Worm (Caenorhabditis elegans) whole organism, young adult: ENCODE results near the gene K08F11.1.
"Not testable (repeated sequence)": the region's sequence is repeated elsewhere in the genome, so short reads cannot be mapped to it uniquely, and the experiment has no call there.

Experiments
- C06A6.2 ChIP-seq: fragments of 200-800 bp; sonication (Bioruptor generic); conservative IDR thresholded peaks from 2 replicates; pipeline ENCODE4 v1.3.6; 2022; ENCODE audit warnings: missing genetic modification characterization, missing compliant biosample characterization
- F33H1.4 ChIP-seq: fragments of 200-800 bp; sonication (Bioruptor generic); IDR thresholded peaks from 2 replicates; pipeline ENCODE4 v1.3.6; 2022; ENCODE audit warnings: missing genetic modification reagents, missing genetic modification characterization, missing compliant biosample characterization
- K11D2.4 ChIP-seq: fragments of 200-800 bp; sonication (Bioruptor generic); IDR thresholded peaks from 2 replicates; pipeline ENCODE4 v1.3.6; 2022; ENCODE audit warnings: missing genetic modification reagents, missing genetic modification characterization, missing compliant biosample characterization
- K12H6.12 ChIP-seq: fragments of 200-800 bp; sonication (Bioruptor generic); optimal IDR thresholded peaks from 2 replicates; lab custom pipeline; 2018; ENCODE audit warnings: mild to moderate bottlenecking, missing genetic modification characterization, missing compliant biosample characterization
- T07F8.4 ChIP-seq: sonication (generic microtip); optimal IDR thresholded peaks from 2 replicates; lab custom pipeline; 2016; ENCODE audit warnings: mild to moderate bottlenecking, missing genetic modification characterization, moderate library complexity, missing compliant biosample characterization
- Y53F4B.3 ChIP-seq: fragments of 200-800 bp; sonication (Bioruptor generic); IDR thresholded peaks from 2 replicates; pipeline ENCODE4 v1.3.6; 2022; ENCODE audit warnings: missing genetic modification reagents, missing genetic modification characterization, missing compliant biosample characterization
- Y53G8AR.9 ChIP-seq: fragments of 200-800 bp; sonication (Bioruptor generic); conservative IDR thresholded peaks from 2 replicates; pipeline ENCODE4 v1.3.6; 2022; ENCODE audit warnings: missing genetic modification reagents, missing genetic modification characterization, missing compliant biosample characterization
- Y67H2A.10 ChIP-seq: fragments of 200-800 bp; sonication (Bioruptor generic); conservative IDR thresholded peaks from 2 replicates; pipeline ENCODE4 v1.3.6; 2022; ENCODE audit warnings: missing genetic modification reagents, missing genetic modification characterization, missing compliant biosample characterization
- Y79H2A.3 ChIP-seq: fragments of 200-800 bp; sonication (Bioruptor generic); conservative IDR thresholded peaks from 2 replicates; pipeline ENCODE4 v1.3.6; 2022; ENCODE audit warnings: missing genetic modification reagents, missing genetic modification characterization, missing compliant biosample characterization
- Y95B8A.8 ChIP-seq: fragments of 200-800 bp; sonication (Bioruptor generic); IDR thresholded peaks from 2 replicates; pipeline ENCODE4 v1.3.6; 2022; ENCODE audit warnings: missing genetic modification reagents, missing genetic modification characterization, missing compliant biosample characterization
- ZK185.1 ChIP-seq: sonication (generic microtip); optimal IDR thresholded peaks from 2 replicates; lab custom pipeline; 2016; ENCODE audit warnings: mild to moderate bottlenecking, missing genetic modification characterization, missing compliant biosample characterization; ENCODE audit not compliant: poor library complexity, severe bottlenecking
- aptf-2 ChIP-seq: fragments of 200-800 bp; sonication (Bioruptor generic); conservative IDR thresholded peaks from 2 replicates; pipeline ENCODE4 v1.3.6; 2022; ENCODE audit warnings: missing genetic modification reagents, missing genetic modification characterization, missing compliant biosample characterization
- atf-7 ChIP-seq: sonication (generic microtip); optimal IDR thresholded peaks from 2 replicates; lab custom pipeline; 2017; ENCODE audit warnings: mild to moderate bottlenecking, missing genetic modification characterization, missing compliant biosample characterization
- attf-5 ChIP-seq: fragments of 200-800 bp; sonication (Bioruptor generic); optimal IDR thresholded peaks from 2 replicates; lab custom pipeline; 2018; ENCODE audit warnings: mild to moderate bottlenecking, missing genetic modification characterization, missing compliant biosample characterization
- bed-2 ChIP-seq: fragments of 200-800 bp; sonication (Bioruptor generic); IDR thresholded peaks from 2 replicates; pipeline ENCODE4 v1.3.6; 2022; ENCODE audit warnings: missing genetic modification reagents, missing genetic modification characterization, missing compliant biosample characterization
- ccch-3 ChIP-seq: fragments of 200-800 bp; sonication (Bioruptor generic); optimal IDR thresholded peaks from 2 replicates; lab custom pipeline; 2018; ENCODE audit warnings: mild to moderate bottlenecking, missing genetic modification characterization, missing compliant biosample characterization
- ceh-100 ChIP-seq: fragments of 200-800 bp; sonication (Bioruptor generic); IDR thresholded peaks from 2 replicates; pipeline ENCODE4 v1.3.6; 2022; ENCODE audit warnings: missing genetic modification reagents, missing genetic modification characterization, missing compliant biosample characterization
- ceh-58 ChIP-seq: fragments of 200-800 bp; sonication (Bioruptor generic); IDR thresholded peaks from 2 replicates; pipeline ENCODE4 v1.3.6; 2022; ENCODE audit warnings: missing genetic modification characterization, missing compliant biosample characterization
- ceh-91 ChIP-seq: fragments of 200-800 bp; sonication (Bioruptor generic); IDR thresholded peaks from 2 replicates; pipeline ENCODE4 v1.3.6; 2022; ENCODE audit warnings: missing genetic modification reagents, missing genetic modification characterization, missing compliant biosample characterization
- efl-1 ChIP-seq: fragments of 150-350 bp; optimal IDR thresholded peaks from 2 replicates; lab custom pipeline; 2014; ENCODE audit warnings: missing biosample characterization, missing genetic modification reagents, missing genetic modification characterization
- egl-44 ChIP-seq: fragments of 200-800 bp; sonication (Bioruptor generic); IDR thresholded peaks from 2 replicates; pipeline ENCODE4 v1.3.6; 2022; ENCODE audit warnings: missing genetic modification reagents, missing genetic modification characterization, missing compliant biosample characterization
- ekl-4 ChIP-seq: fragments of 200-800 bp; sonication (Bioruptor generic); IDR thresholded peaks from 2 replicates; pipeline ENCODE4 v1.3.6; 2022; ENCODE audit warnings: missing genetic modification reagents, missing genetic modification characterization, missing compliant biosample characterization
- ets-4 ChIP-seq: fragments of 200-800 bp; sonication (Bioruptor generic); optimal IDR thresholded peaks from 2 replicates; lab custom pipeline; 2018; ENCODE audit warnings: mild to moderate bottlenecking, missing genetic modification characterization, missing compliant biosample characterization
- gei-17 ChIP-seq: fragments of 200-800 bp; sonication (Bioruptor generic); optimal IDR thresholded peaks from 2 replicates; lab custom pipeline; 2018; ENCODE audit warnings: mild to moderate bottlenecking, missing genetic modification characterization, missing compliant biosample characterization
- him-1 ChIP-seq: sonication (generic microtip); optimal IDR thresholded peaks from 2 replicates; lab custom pipeline; 2016; ENCODE audit warnings: missing genotype, missing genetic modification reagents, missing genetic modification characterization, missing compliant biosample characterization
- hmg-1.2 ChIP-seq: fragments of 200-800 bp; sonication (Bioruptor generic); IDR thresholded peaks from 2 replicates; pipeline ENCODE4 v1.3.6; 2022; ENCODE audit warnings: missing genetic modification reagents, missing genetic modification characterization, missing compliant biosample characterization
- hmg-20 ChIP-seq: fragments of 200-800 bp; sonication (Bioruptor generic); IDR thresholded peaks from 2 replicates; pipeline ENCODE4 v1.3.6; 2022; ENCODE audit warnings: missing genetic modification reagents, missing genetic modification characterization, missing compliant biosample characterization
- lag-1 ChIP-seq: fragments of 200-800 bp; sonication (Bioruptor generic); IDR thresholded peaks from 2 replicates; pipeline ENCODE4 v1.3.6; 2022; ENCODE audit warnings: missing genetic modification reagents, missing genetic modification characterization, missing compliant biosample characterization
- let-526 ChIP-seq: fragments of 200-800 bp; sonication (Bioruptor generic); IDR thresholded peaks from 2 replicates; pipeline ENCODE4 v1.3.6; 2022; ENCODE audit warnings: missing genetic modification reagents, missing genetic modification characterization, missing compliant biosample characterization
- let-607 ChIP-seq, 2 experiments: fragments of 200-800 bp in 1 of 2; sonication (Bioruptor generic) in 1 of 2; sonication (generic microtip) in 1 of 2; optimal IDR thresholded peaks; 2 replicates each; lab custom pipeline; 2016 to 2018; ENCODE audit warnings: mild to moderate bottlenecking in 2 of 2, missing compliant biosample characterization in 2 of 2, missing genetic modification characterization in 2 of 2, moderate library complexity in 2 of 2, missing genotype in 1 of 2
- lin-26 ChIP-seq: fragments of 200-800 bp; sonication (Bioruptor generic); IDR thresholded peaks from 2 replicates; pipeline ENCODE4 v1.3.6; 2022; ENCODE audit warnings: missing genetic modification reagents, missing genetic modification characterization, missing compliant biosample characterization
- lin-40 ChIP-seq: sonication (generic microtip); optimal IDR thresholded peaks from 2 replicates; lab custom pipeline; 2016; ENCODE audit warnings: missing genetic modification characterization, mild to moderate bottlenecking, missing compliant biosample characterization, missing genotype, missing genetic modification reagents
- lsl-1 ChIP-seq: fragments of 200-800 bp; sonication (Bioruptor generic); optimal IDR thresholded peaks from 2 replicates; lab custom pipeline; 2018; ENCODE audit warnings: mild to moderate bottlenecking, missing genetic modification characterization, moderate library complexity, missing compliant biosample characterization
- madf-6 ChIP-seq: fragments of 200-800 bp; sonication (Bioruptor generic); IDR thresholded peaks from 2 replicates; pipeline ENCODE4 v1.3.6; 2022; ENCODE audit warnings: missing genetic modification reagents, missing genetic modification characterization, missing compliant biosample characterization
- mel-28 ChIP-seq: sonication (generic microtip); optimal IDR thresholded peaks from 2 replicates; lab custom pipeline; 2016; ENCODE audit warnings: borderline replicate concordance, mild to moderate bottlenecking, missing genetic modification characterization, missing compliant biosample characterization
- nfya-2 ChIP-seq: fragments of 200-800 bp; sonication (Bioruptor generic); IDR thresholded peaks from 2 replicates; pipeline ENCODE4 v1.3.6; 2022; ENCODE audit warnings: missing genetic modification reagents, missing genetic modification characterization, missing compliant biosample characterization
- nfyb-1 ChIP-seq: fragments of 200-800 bp; sonication (Bioruptor generic); IDR thresholded peaks from 2 replicates; pipeline ENCODE4 v1.3.6; 2022; ENCODE audit warnings: missing genetic modification reagents, missing genetic modification characterization, missing compliant biosample characterization
- nhr-90 ChIP-seq: sonication (generic microtip); optimal IDR thresholded peaks from 2 replicates; lab custom pipeline; 2016; ENCODE audit warnings: missing genotype, mild to moderate bottlenecking, missing genetic modification characterization, missing compliant biosample characterization
- pbrm-1 ChIP-seq: fragments of 200-800 bp; sonication (Bioruptor generic); IDR thresholded peaks from 2 replicates; pipeline ENCODE4 v1.3.6; 2022; ENCODE audit warnings: missing genetic modification reagents, missing genetic modification characterization, missing compliant biosample characterization
- rec-8 ChIP-seq, 2 experiments: sonication (generic microtip); optimal IDR thresholded peaks; 2 replicates each; lab custom pipeline; 2016; ENCODE audit warnings: mild to moderate bottlenecking in 2 of 2, missing genetic modification characterization in 2 of 2, missing genetic modification reagents in 2 of 2, missing genotype in 2 of 2, missing biosample characterization in 1 of 2, missing compliant biosample characterization in 1 of 2, moderate library complexity in 1 of 2
- snpc-4 ChIP-seq, 5 experiments: fragments of 150-350 bp in 1 of 5; sonication (generic microtip) in 4 of 5; optimal IDR thresholded peaks; 2 replicates each; lab custom pipeline; 2014 to 2018; ENCODE audit warnings: missing genetic modification characterization in 5 of 5, missing biosample characterization in 3 of 5, antibody characterized with exemption in 2 of 5, mild to moderate bottlenecking in 2 of 5, missing compliant biosample characterization in 2 of 5, missing genotype in 2 of 5, moderate library complexity in 2 of 5, missing genetic modification reagents in 1 of 5
- somi-1 ChIP-seq: fragments of 200-800 bp; sonication (Bioruptor generic); optimal IDR thresholded peaks from 2 replicates; lab custom pipeline; 2018; ENCODE audit warnings: mild to moderate bottlenecking, missing genetic modification characterization, missing compliant biosample characterization
- ztf-22 ChIP-seq: fragments of 200-800 bp; sonication (Bioruptor generic); optimal IDR thresholded peaks from 2 replicates; lab custom pipeline; 2018; ENCODE audit warnings: mild to moderate bottlenecking, missing genetic modification characterization, moderate library complexity, missing compliant biosample characterization
- ztf-25 ChIP-seq: fragments of 200-800 bp; sonication (Bioruptor generic); IDR thresholded peaks from 2 replicates; pipeline ENCODE4 v1.3.6; 2022; ENCODE audit warnings: missing genetic modification reagents, missing genetic modification characterization, missing compliant biosample characterization
- ztf-28 ChIP-seq: fragments of 200-800 bp; sonication (Bioruptor generic); IDR thresholded peaks from 2 replicates; pipeline ENCODE4 v1.3.6; 2022; ENCODE audit warnings: missing genetic modification reagents, missing genetic modification characterization, missing compliant biosample characterization

The K08F11.1 gene

DNA sequence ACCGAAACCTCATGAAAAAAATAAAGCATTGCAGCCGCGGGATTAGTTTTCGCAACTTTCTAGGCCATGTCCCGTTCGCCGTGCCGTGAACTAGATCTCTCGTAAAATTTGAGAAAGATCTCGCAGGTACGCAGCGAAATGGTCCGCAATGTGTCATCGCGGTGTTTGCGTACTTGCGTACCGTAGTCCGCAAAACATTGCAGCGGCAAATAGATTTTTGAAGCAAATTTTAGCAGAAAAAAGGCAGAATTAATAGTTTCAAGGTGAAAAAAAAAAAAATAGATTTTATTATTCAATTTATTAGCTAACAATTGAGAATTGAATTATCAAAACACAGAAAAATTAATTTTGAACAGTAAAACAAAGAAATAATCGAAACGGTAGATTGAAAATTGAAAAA, 3.3 kb downstream of the K08F11.1 start (continued):
- TF ChIP-seq Y79H2A.3 (GFP tag; lab: Robert Waterston, UW), result peak; percentile 96
- peak; percentile 99 for TF ChIP-seq egl-44
- peak; percentile 18 for TF ChIP-seq efl-1 (GFP tag; lab: Kevin White, UChicago)
- peak; percentile 5 to 6 for TF ChIP-seq rec-8 (tag; optimal IDR thresholded peaks at IDR 0.05; lab: Kevin White, UChicago)
- TF ChIP-seq lin-40, result peak; percentile 96
- TF ChIP-seq ztf-25 (GFP tag; lab: Robert Waterston, UW), result peak; percentile 99
- 0 out of 2 replicates have a peak, but pooled peaks have one; percentile 39 for TF ChIP-seq nfya-2 (GFP tag; lab: Robert Waterston, UW)
- peak; percentile 72 for TF ChIP-seq gei-17 (GFP tag; lab: Kevin White, UChicago)
- TF ChIP-seq madf-6 (GFP tag; lab: Robert Waterston, UW), result peak; percentile 89; the same call in 1 of the 2 replicates
- TF ChIP-seq ekl-4 (GFP tag; lab: Robert Waterston, UW), result peak; percentile 98
- peak; percentile 48 for TF ChIP-seq him-1 (tag; lab: Kevin White, UChicago)
- peak; percentile 99 for TF ChIP-seq Y95B8A.8 (GFP tag; lab: Robert Waterston, UW)
- peak; percentile 100 for TF ChIP-seq K11D2.4 (GFP tag; lab: Robert Waterston, UW)
- peak; percentile 99 for TF ChIP-seq attf-5 (GFP tag; lab: Kevin White, UChicago)
- TF ChIP-seq pbrm-1 (GFP tag; lab: Robert Waterston, UW), result peak; percentile 99
- TF ChIP-seq ceh-58 (GFP tag; lab: Robert Waterston, UW), result 0 out of 2 replicates have a peak, but pooled peaks have one; percentile 57
- peak; percentile 9 for TF ChIP-seq mel-28 (tag; lab: Kevin White, UChicago)
- peak; percentile 73 for TF ChIP-seq ZK185.1 (tag; lab: Kevin White, UChicago)
- peak; percentile 97 for TF ChIP-seq F33H1.4 (GFP tag; lab: Robert Waterston, UW)
- TF ChIP-seq let-526 (GFP tag; lab: Robert Waterston, UW), result peak; percentile 98
- not testable (repeated sequence) for TF ChIP-seq snpc-4 (GFP tag; optimal IDR thresholded peaks at IDR 0.05; lab: Kevin White, UChicago)
- TF ChIP-seq snpc-4 (tag; optimal IDR thresholded peaks at IDR 0.05; lab: Kevin White, UChicago), result peak; percentile 16 to 88 (median 76)
- peak; percentile 89 for TF ChIP-seq lsl-1 (GFP tag; lab: Kevin White, UChicago)
- TF ChIP-seq nfyb-1 (GFP tag; lab: Robert Waterston, UW), result peak; percentile 99
- peak; percentile 100 for TF ChIP-seq bed-2 (GFP tag; lab: Robert Waterston, UW)
- TF ChIP-seq ztf-22, result peak; percentile 66
- TF ChIP-seq nhr-90 (tag; lab: Kevin White, UChicago), result peak; percentile 76
- TF ChIP-seq hmg-1.2 (GFP tag; lab: Robert Waterston, UW), result peak; percentile 100
- peak; percentile 81 to 96 for TF ChIP-seq let-607 (tag; optimal IDR thresholded peaks at IDR 0.05; lab: Kevin White, UChicago)
- peak; percentile 98 for TF ChIP-seq Y67H2A.10
- peak; percentile 99 for TF ChIP-seq Y53G8AR.9 (GFP tag; lab: Robert Waterston, UW)
- peak; percentile 29 for TF ChIP-seq T07F8.4 (tag; lab: Kevin White, UChicago)
- peak; percentile 94 for TF ChIP-seq K12H6.12 (tag; lab: Kevin White, UChicago)
- TF ChIP-seq C06A6.2, result peak; percentile 99
- TF ChIP-seq atf-7 (tag; lab: Kevin White, UChicago), result peak; percentile 88
- peak; percentile 97 for TF ChIP-seq lin-26
- peak; percentile 96 for TF ChIP-seq ceh-100 (GFP tag; lab: Robert Waterston, UW)
- TF ChIP-seq lag-1, result peak; percentile 93; the same call in 1 of the 2 replicates
- peak; percentile 98 for TF ChIP-seq aptf-2
- TF ChIP-seq Y53F4B.3 (GFP tag; lab: Robert Waterston, UW), result peak; percentile 91
- peak; percentile 95 for TF ChIP-seq somi-1 (GFP tag; lab: Kevin White, UChicago)
- peak; percentile 52 for TF ChIP-seq ccch-3 (GFP tag; lab: Kevin White, UChicago)
- peak; percentile 95 for TF ChIP-seq hmg-20 (GFP tag; lab: Robert Waterston, UW)
- TF ChIP-seq ztf-28 (GFP tag; lab: Robert Waterston, UW), result peak; percentile 100
- peak; percentile 100 for TF ChIP-seq ceh-91 (GFP tag; lab: Robert Waterston, UW)
- TF ChIP-seq ets-4 (GFP tag; lab: Kevin White, UChicago), result peak; percentile 60
